Fruit fly (Drosophila melanogaster) whole organism, embryonic: ENCODE results near the gene CG11356.
A peak's percentile ranks its signal among the peaks of the same experiment; 100 is the strongest.

Experiments used
- Atf3 ChIP-seq: fragments of 200-800 bp; sonication (Bioruptor generic); optimal IDR thresholded peaks from 3 replicates; lab custom pipeline; 2016; ENCODE audit warnings: missing biosample characterization, missing genetic modification characterization
- CG12299 ChIP-seq: fragments of 200-800 bp; sonication (Bioruptor generic); optimal IDR thresholded peaks from 2 replicates; lab custom pipeline; 2018; ENCODE audit warnings: missing biosample characterization, mild to moderate bottlenecking, missing genetic modification characterization
- CG12391 ChIP-seq: fragments of 200-800 bp; sonication (Bioruptor generic); optimal IDR thresholded peaks from 3 replicates; lab custom pipeline; 2018; ENCODE audit warnings: missing biosample characterization, mild to moderate bottlenecking, missing genetic modification characterization, moderate library complexity
- CG15269 ChIP-seq: fragments of 200-800 bp; sonication (Bioruptor generic); optimal IDR thresholded peaks from 2 replicates; lab custom pipeline; 2018; ENCODE audit warnings: missing biosample characterization, mild to moderate bottlenecking, missing genetic modification characterization, moderate library complexity
- CG15479 ChIP-seq: fragments of 200-800 bp; sonication (Bioruptor generic); optimal IDR thresholded peaks from 3 replicates; lab custom pipeline; 2019; ENCODE audit warnings: missing biosample characterization, mild to moderate bottlenecking, missing genetic modification characterization, moderate library complexity
- CG15696 ChIP-seq: fragments of 200-800 bp; sonication (Bioruptor generic); optimal IDR thresholded peaks from 2 replicates; lab custom pipeline; 2019; ENCODE audit warnings: missing biosample characterization, mild to moderate bottlenecking, missing genetic modification characterization, moderate library complexity
- CG16815 ChIP-seq: fragments of 200-800 bp; sonication (Bioruptor generic); optimal IDR thresholded peaks from 3 replicates; lab custom pipeline; 2017; ENCODE audit warnings: missing biosample characterization, mild to moderate bottlenecking, missing genetic modification characterization
- CG17385 ChIP-seq: fragments of 200-800 bp; sonication (Bioruptor generic); optimal IDR thresholded peaks from 3 replicates; lab custom pipeline; 2018; ENCODE audit warnings: missing biosample characterization, mild to moderate bottlenecking, missing genetic modification characterization
- CG18262 ChIP-seq: fragments of 200-800 bp; optimal IDR thresholded peaks from 3 replicates; lab custom pipeline; 2019; ENCODE audit warnings: missing biosample characterization, mild to moderate bottlenecking, missing genetic modification characterization, moderate library complexity
- CG1832 ChIP-seq: fragments of 200-800 bp; sonication (Bioruptor generic); optimal IDR thresholded peaks from 2 replicates; lab custom pipeline; 2017; ENCODE audit warnings: missing biosample characterization, mild to moderate bottlenecking, missing genetic modification characterization, inconsistent platforms
- CG2120 ChIP-seq: fragments of 200-800 bp; sonication (Bioruptor generic); optimal IDR thresholded peaks from 3 replicates; lab custom pipeline; 2016; ENCODE audit warnings: missing biosample characterization, missing genetic modification characterization
- CG30403 ChIP-seq: fragments of 200-800 bp; sonication (Bioruptor generic); optimal IDR thresholded peaks from 3 replicates; lab custom pipeline; 2016; ENCODE audit warnings: missing biosample characterization, missing genetic modification characterization
- CG31441 ChIP-seq: fragments of 200-800 bp; sonication (Bioruptor generic); IDR thresholded peaks from 2 replicates; pipeline ENCODE4 v1.3.6; 2022; ENCODE audit warnings: missing biosample characterization, missing genetic modification characterization
- CG33557 ChIP-seq: fragments of 200-800 bp; sonication (Bioruptor generic); optimal IDR thresholded peaks from 2 replicates; lab custom pipeline; 2019; ENCODE audit warnings: missing biosample characterization, mild to moderate bottlenecking, missing genetic modification characterization, moderate library complexity
- CG3726 ChIP-seq: fragments of 200-800 bp; sonication (Bioruptor generic); IDR thresholded peaks from 3 replicates; pipeline ENCODE4, ENCODE4 v1.3.6; 2022; ENCODE audit warnings: missing biosample characterization, missing genetic modification characterization
- CG7556 ChIP-seq: fragments of 200-800 bp; sonication (Bioruptor generic); optimal IDR thresholded peaks from 2 replicates; lab custom pipeline; 2017; ENCODE audit warnings: missing biosample characterization, mild to moderate bottlenecking, missing genetic modification characterization
- CG7963 ChIP-seq: fragments of 200-800 bp; sonication (Bioruptor generic); IDR thresholded peaks from 3 replicates; pipeline ENCODE4 v1.3.6; 2022; ENCODE audit warnings: missing biosample characterization, missing genetic modification characterization; ENCODE audit not compliant: partially characterized antibody
- CG8089 ChIP-seq: fragments of 200-800 bp; sonication (Bioruptor generic); optimal IDR thresholded peaks from 3 replicates; lab custom pipeline; 2016; ENCODE audit warnings: missing biosample characterization, missing genetic modification characterization
- CG9727 ChIP-seq: fragments of 200-800 bp; sonication (Bioruptor generic); optimal IDR thresholded peaks from 3 replicates; lab custom pipeline; 2017; ENCODE audit warnings: missing biosample characterization, mild to moderate bottlenecking, missing genetic modification characterization
- CG9817 ChIP-seq: fragments of 200-800 bp; sonication (Bioruptor generic); optimal IDR thresholded peaks from 2 replicates; lab custom pipeline; 2018; ENCODE audit warnings: missing biosample characterization, mild to moderate bottlenecking, missing genetic modification characterization, moderate library complexity
- D19A ChIP-seq: fragments of 200-800 bp; optimal IDR thresholded peaks from 3 replicates; lab custom pipeline; 2019; ENCODE audit warnings: missing biosample characterization, mild to moderate bottlenecking, missing genetic modification characterization, moderate library complexity
- Deaf1 ChIP-seq: fragments of 200-800 bp; optimal IDR thresholded peaks from 3 replicates; lab custom pipeline; 2019; ENCODE audit warnings: missing biosample characterization, mild to moderate bottlenecking, missing genetic modification characterization, moderate library complexity
- Drgx ChIP-seq: fragments of 200-800 bp; sonication (Bioruptor generic); IDR thresholded peaks from 2 replicates; pipeline ENCODE4 v1.3.6; 2022; ENCODE audit warnings: missing biosample characterization, missing genetic modification characterization
- MBD-R2 ChIP-seq: fragments of 200-800 bp; sonication (Bioruptor generic); IDR thresholded peaks from 2 replicates; pipeline ENCODE4 v1.3.6; 2022; ENCODE audit warnings: missing biosample characterization, missing genetic modification characterization
- Ptx1 ChIP-seq: fragments of 200-800 bp; sonication (Bioruptor generic); IDR thresholded peaks from 2 replicates; pipeline ENCODE4 v1.3.6; 2022; ENCODE audit warnings: missing biosample characterization, missing genetic modification characterization
- Sox100B ChIP-seq: fragments of 200-800 bp; sonication (Bioruptor generic); optimal IDR thresholded peaks from 3 replicates; lab custom pipeline; 2018; ENCODE audit warnings: missing biosample characterization, mild to moderate bottlenecking, missing genetic modification characterization
- Sox102F ChIP-seq: fragments of 200-800 bp; sonication (Bioruptor generic); optimal IDR thresholded peaks from 2 replicates; lab custom pipeline; 2018; ENCODE audit warnings: missing biosample characterization, mild to moderate bottlenecking, missing genetic modification characterization, moderate library complexity
- Spps ChIP-seq: fragments of 200-800 bp; sonication (Bioruptor generic); optimal IDR thresholded peaks from 2 replicates; lab custom pipeline; 2018; ENCODE audit warnings: missing biosample characterization, mild to moderate bottlenecking, missing genetic modification characterization
- Sry-δ ChIP-seq: fragments of 200-800 bp; sonication (Bioruptor generic); optimal IDR thresholded peaks from 2 replicates; lab custom pipeline; 2016; ENCODE audit warnings: missing biosample characterization, missing genetic modification characterization
- br ChIP-seq: fragments of >200 bp; optimal IDR thresholded peaks from 2 replicates; lab custom pipeline; 2017
- bsh ChIP-seq, 2 experiments: fragments of 200-800 bp; sonication (Bioruptor generic); optimal IDR thresholded peaks; 2 replicates each; lab custom pipeline; 2017 to 2018; ENCODE audit warnings: mild to moderate bottlenecking in 2 of 2, missing biosample characterization in 2 of 2, missing genetic modification characterization in 2 of 2, moderate library complexity in 1 of 2
- btn ChIP-seq: fragments of 200-800 bp; sonication (Bioruptor generic); optimal IDR thresholded peaks from 2 replicates; lab custom pipeline; 2016; ENCODE audit warnings: missing biosample characterization, missing genetic modification characterization
- cwo ChIP-seq: fragments of 200-800 bp; sonication (Bioruptor generic); optimal IDR thresholded peaks from 3 replicates; lab custom pipeline; 2017; ENCODE audit warnings: missing biosample characterization, missing genetic modification characterization, mild to moderate bottlenecking, moderate library complexity, missing genetic modification reagents
- dmrt11E ChIP-seq: fragments of 200-800 bp; sonication (Bioruptor generic); optimal IDR thresholded peaks from 3 replicates; lab custom pipeline; 2018; ENCODE audit warnings: missing biosample characterization, mild to moderate bottlenecking, missing genetic modification characterization, moderate library complexity
- eve ChIP-seq, 2 experiments: fragments of >200 bp; optimal IDR thresholded peaks; 2 replicates each; lab custom pipeline; 2017; ENCODE audit warnings: missing biosample characterization in 2 of 2, missing genetic modification characterization in 2 of 2
- gcm ChIP-seq: fragments of 200-800 bp; sonication (Bioruptor generic); optimal IDR thresholded peaks from 2 replicates; lab custom pipeline; 2019; ENCODE audit warnings: missing biosample characterization, mild to moderate bottlenecking, missing genetic modification characterization, moderate library complexity
- gem ChIP-seq: fragments of 200-800 bp; sonication (Bioruptor generic); optimal IDR thresholded peaks from 2 replicates; lab custom pipeline; 2019; ENCODE audit warnings: missing biosample characterization, mild to moderate bottlenecking, missing genetic modification characterization, moderate library complexity
- lab ChIP-seq: fragments of 200-800 bp; sonication (Bioruptor generic); optimal IDR thresholded peaks from 3 replicates; lab custom pipeline; 2017; ENCODE audit warnings: missing biosample characterization, missing genetic modification characterization, mild to moderate bottlenecking, moderate library complexity, missing genetic modification reagents
- org-1 ChIP-seq: fragments of 200-800 bp; sonication (Bioruptor generic); optimal IDR thresholded peaks from 2 replicates; lab custom pipeline; 2017; ENCODE audit warnings: missing biosample characterization, missing genetic modification characterization
- p53 ChIP-seq: fragments of 200-800 bp; sonication (Bioruptor generic); optimal IDR thresholded peaks from 2 replicates; lab custom pipeline; 2016; ENCODE audit warnings: missing biosample characterization, missing genetic modification characterization
- repo ChIP-seq: fragments of 200-800 bp; sonication (Bioruptor generic); optimal IDR thresholded peaks from 2 replicates; lab custom pipeline; 2016; ENCODE audit warnings: missing biosample characterization, missing genetic modification characterization
- row ChIP-seq: fragments of 200-800 bp; sonication (Bioruptor generic); IDR thresholded peaks from 3 replicates; pipeline ENCODE4 v1.3.6; 2022; ENCODE audit warnings: missing biosample characterization, missing genetic modification characterization
- sima ChIP-seq: fragments of 200-800 bp; sonication (Bioruptor generic); optimal IDR thresholded peaks from 2 replicates; lab custom pipeline; 2016; ENCODE audit warnings: missing biosample characterization, missing genetic modification characterization
- sr ChIP-seq: fragments of 200-800 bp; sonication (Bioruptor generic); IDR thresholded peaks from 3 replicates; pipeline ENCODE4 v1.3.6; 2022; ENCODE audit warnings: missing biosample characterization, missing genetic modification characterization
- ssp ChIP-seq: fragments of 200-800 bp; sonication (Bioruptor generic); IDR thresholded peaks from 2 replicates; pipeline ENCODE4 v1.3.6; 2022; ENCODE audit warnings: missing biosample characterization, missing genetic modification characterization
- toy ChIP-seq: fragments of 200-800 bp; sonication (Bioruptor generic); IDR thresholded peaks from 2 replicates; pipeline ENCODE4 v1.3.6; 2022; ENCODE audit warnings: missing biosample characterization, missing genetic modification characterization
- trem ChIP-seq: fragments of 200-800 bp; optimal IDR thresholded peaks from 3 replicates; lab custom pipeline; 2019; ENCODE audit warnings: missing biosample characterization, mild to moderate bottlenecking, missing genetic modification characterization, moderate library complexity
- unpg ChIP-seq: fragments of 200-800 bp; sonication (Bioruptor generic); optimal IDR thresholded peaks from 3 replicates; lab custom pipeline; 2018; ENCODE audit warnings: missing biosample characterization, mild to moderate bottlenecking, missing genetic modification characterization, moderate library complexity
- z ChIP-seq: fragments of 200-800 bp; sonication (Bioruptor generic); IDR thresholded peaks from 3 replicates; pipeline ENCODE4 v1.3.6; 2022; ENCODE audit warnings: missing biosample characterization, missing genetic modification characterization
- zf30C ChIP-seq: fragments of 200-800 bp; sonication (Bioruptor generic); optimal IDR thresholded peaks from 3 replicates; lab custom pipeline; 2018; ENCODE audit warnings: missing biosample characterization, mild to moderate bottlenecking, missing genetic modification characterization
- zfh2 ChIP-seq: fragments of 200-800 bp; sonication (Bioruptor generic); optimal IDR thresholded peaks from 2 replicates; lab custom pipeline; 2016; ENCODE audit warnings: missing biosample characterization, missing genetic modification characterization

Gene CG11356

DNA sequence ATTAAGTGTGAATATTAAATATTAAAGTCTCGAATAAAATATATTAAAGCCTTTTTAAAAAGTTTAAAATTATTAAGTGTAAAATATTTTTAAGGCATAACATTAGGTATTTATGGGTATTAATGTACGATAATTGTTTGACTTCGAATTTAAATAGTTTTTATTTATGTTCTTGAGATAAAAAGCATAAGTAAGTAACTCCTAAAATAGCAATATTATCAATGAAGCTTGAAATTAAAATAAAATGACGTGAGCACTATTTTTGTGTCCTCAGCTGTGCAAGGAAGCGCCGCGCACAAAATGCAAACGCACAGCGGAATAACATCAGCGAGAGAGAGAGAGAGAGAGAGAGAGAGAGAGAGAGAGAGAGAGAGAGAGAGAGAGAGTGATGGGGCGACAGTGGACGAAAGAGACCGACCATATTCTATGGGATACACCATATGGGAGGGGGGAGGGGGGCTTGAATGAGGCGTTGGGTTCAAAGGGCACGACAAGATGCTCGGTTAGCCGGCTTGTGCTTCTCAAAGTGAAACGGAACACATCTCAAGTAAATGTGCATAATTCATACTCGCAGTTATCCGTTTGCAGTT is 13.3 kb downstream of the CG11356 start (continued):
- peak; percentile 32; the same call in 1 of the 3 replicates for TF ChIP-seq row (GFP tag; lab: Robert Waterston, UW)
- TF ChIP-seq org-1 (GFP tag; lab: Kevin White, UChicago) = no peak
- no peak for TF ChIP-seq CG9817 (tag; lab: Kevin White, UChicago)
- no peak for TF ChIP-seq CG8089 (GFP tag; lab: Kevin White, UChicago)
- TF ChIP-seq br (lab: Kevin White, UChicago) = no peak
- TF ChIP-seq repo (GFP tag; lab: Kevin White, UChicago) = no peak
- peak; percentile 8 for TF ChIP-seq Deaf1 (tag; lab: Kevin White, UChicago)
- peak; percentile 17 for TF ChIP-seq CG15269
- TF ChIP-seq Sox102F = peak; percentile 9
- TF ChIP-seq CG7963 (GFP tag; lab: Robert Waterston, UW) = no peak
- TF ChIP-seq Atf3 (GFP tag; lab: Kevin White, UChicago) = no peak
- no peak for TF ChIP-seq CG15479 (GFP tag; lab: Kevin White, UChicago)
- TF ChIP-seq CG3726 (GFP tag; lab: Robert Waterston, UW) = no peak
- TF ChIP-seq CG2120 (GFP tag; lab: Kevin White, UChicago) = no peak
- peak; percentile 4 for TF ChIP-seq lab (GFP tag; lab: Kevin White, UChicago)
- TF ChIP-seq Sry-δ (GFP tag; lab: Kevin White, UChicago) = no peak
- TF ChIP-seq zfh2 (GFP tag; lab: Kevin White, UChicago) = no peak
- TF ChIP-seq Sox100B = peak; percentile 35
- TF ChIP-seq MBD-R2 (GFP tag; lab: Robert Waterston, UW) = no peak
- TF ChIP-seq trem (tag; lab: Kevin White, UChicago) = peak; percentile 45
- TF ChIP-seq CG18262 (tag; lab: Kevin White, UChicago) = peak; percentile 59
- TF ChIP-seq cwo = no peak
- peak; percentile 4 for TF ChIP-seq gcm (GFP tag; lab: Kevin White, UChicago)
- peak; percentile 70 for TF ChIP-seq gem (tag; lab: Kevin White, UChicago)
- TF ChIP-seq dmrt11E (tag; lab: Kevin White, UChicago) = peak; percentile 72
- TF ChIP-seq eve (GFP tag; optimal IDR thresholded peaks at IDR 0.05; lab: Kevin White, UChicago) = no peak
- peak; percentile 16 for TF ChIP-seq CG16815 (GFP tag; lab: Kevin White, UChicago)
- peak; percentile 78 for TF ChIP-seq CG1832
- TF ChIP-seq CG7556 (GFP tag; lab: Kevin White, UChicago) = peak; percentile 40
- TF ChIP-seq Ptx1 (GFP tag; lab: Robert Waterston, UW) = no peak
- TF ChIP-seq zf30C (GFP tag; lab: Kevin White, UChicago) = no peak
- TF ChIP-seq toy (GFP tag; lab: Robert Waterston, UW) = no peak
- no peak for TF ChIP-seq btn
- peak; percentile 42 for TF ChIP-seq CG12391 (tag; lab: Kevin White, UChicago)
- peak; percentile 17 for TF ChIP-seq CG30403 (GFP tag; lab: Kevin White, UChicago)
- TF ChIP-seq unpg (GFP tag; lab: Kevin White, UChicago) = peak; percentile 23
- no peak for TF ChIP-seq z (GFP tag; lab: Robert Waterston, UW)
- no peak for TF ChIP-seq sr (GFP tag; lab: Robert Waterston, UW)
- TF ChIP-seq CG15696 (tag; lab: Kevin White, UChicago) = peak; percentile 48
- no peak for TF ChIP-seq CG17385 (GFP tag; lab: Kevin White, UChicago)
- TF ChIP-seq p53 (GFP tag; lab: Kevin White, UChicago) = no peak
- no peak for TF ChIP-seq CG12299
- peak; percentile 8 for TF ChIP-seq CG33557 (GFP tag; lab: Kevin White, UChicago)
- TF ChIP-seq bsh (GFP tag; optimal IDR thresholded peaks at IDR 0.05; lab: Kevin White, UChicago) = peak in 1 of 2 experiments; percentile 40
- TF ChIP-seq sima (GFP tag; lab: Kevin White, UChicago) = no peak
- peak; percentile 26 for TF ChIP-seq Spps
- TF ChIP-seq CG9727 (GFP tag; lab: Kevin White, UChicago) = peak; percentile 35
- no peak for TF ChIP-seq ssp (GFP tag; lab: Robert Waterston, UW)
- 0 out of 2 replicates have a peak, but pooled peaks have one; percentile 21 for TF ChIP-seq CG31441 (GFP tag; lab: Robert Waterston, UW)
- TF ChIP-seq D19A (tag; lab: Kevin White, UChicago) = peak; percentile 29
- TF ChIP-seq Drgx = no peak
